Worm (Caenorhabditis elegans) whole organism, L2 larva: ENCODE results near the gene Y62H9A.8.

ENCODE experiments used
- R02D3.7 ChIP-seq: fragments of 150-350 bp; optimal IDR thresholded peaks from 2 replicates; lab custom pipeline; 2014; ENCODE audit warnings: missing biosample characterization, missing genetic modification characterization
- alr-1 ChIP-seq: fragments of 150-350 bp; optimal IDR thresholded peaks from 2 replicates; lab custom pipeline; 2014; ENCODE audit warnings: missing biosample characterization, missing genetic modification characterization
- ama-1 ChIP-seq: fragments of 150-350 bp; optimal IDR thresholded peaks from 2 replicates; lab custom pipeline; 2018; ENCODE audit warnings: inconsistent platforms
- ceh-16 ChIP-seq: fragments of 150-350 bp; optimal IDR thresholded peaks from 2 replicates; lab custom pipeline; 2014; ENCODE audit warnings: missing biosample characterization, missing genetic modification characterization
- dmd-4 ChIP-seq: sonication (generic microtip); optimal IDR thresholded peaks from 2 replicates; lab custom pipeline; 2017; ENCODE audit warnings: missing biosample characterization, missing genetic modification characterization
- lsy-2 ChIP-seq, 2 experiments: fragments of 150-350 bp in 1 of 2; sonication (generic microtip) in 1 of 2; optimal IDR thresholded peaks; 2 replicates each; lab custom pipeline; 2014 to 2017; ENCODE audit warnings: missing biosample characterization in 2 of 2, missing genetic modification characterization in 2 of 2
- nhr-237 ChIP-seq: fragments of 150-350 bp; optimal IDR thresholded peaks from 2 replicates; lab custom pipeline; 2014; ENCODE audit warnings: missing biosample characterization, missing genetic modification characterization
- nhr-6 ChIP-seq: fragments of 150-350 bp; optimal IDR thresholded peaks from 2 replicates; lab custom pipeline; 2014; ENCODE audit warnings: missing biosample characterization, missing genetic modification characterization
- nhr-77 ChIP-seq: fragments of 150-350 bp; optimal IDR thresholded peaks from 2 replicates; lab custom pipeline; 2014; ENCODE audit warnings: missing biosample characterization, missing genetic modification characterization
- peb-1 ChIP-seq: fragments of 150-350 bp; optimal IDR thresholded peaks from 2 replicates; lab custom pipeline; 2014; ENCODE audit warnings: missing biosample characterization, missing genetic modification characterization
- sma-9 ChIP-seq, 2 experiments: fragments of 150-350 bp in 1 of 2; sonication (generic microtip) in 1 of 2; optimal IDR thresholded peaks; 2 replicates each; lab custom pipeline; 2014 to 2016; ENCODE audit warnings: missing genetic modification characterization in 2 of 2, mild to moderate bottlenecking in 1 of 2, missing biosample characterization in 1 of 2, missing compliant biosample characterization in 1 of 2, missing genetic modification reagents in 1 of 2, moderate library complexity in 1 of 2
- unc-62 ChIP-seq: fragments of 150-350 bp; optimal IDR thresholded peaks from 2 replicates; lab custom pipeline; 2014; ENCODE audit warnings: missing biosample characterization, missing genetic modification reagents, missing genetic modification characterization

- TF ChIP-seq R02D3.7 (tag; lab: Kevin White, UChicago) = no peak
- no peak for TF ChIP-seq sma-9 (GFP tag; optimal IDR thresholded peaks at IDR 0.05; lab: Kevin White, UChicago)
- no peak for TF ChIP-seq sma-9 (tag; optimal IDR thresholded peaks at IDR 0.05; lab: Kevin White, UChicago)
- TF ChIP-seq peb-1 = no peak
- no peak for TF ChIP-seq unc-62 (GFP tag; lab: Kevin White, UChicago)
- TF ChIP-seq nhr-77 (tag; lab: Kevin White, UChicago) = no peak
- no peak for TF ChIP-seq ceh-16 (tag; lab: Kevin White, UChicago)
- no peak for TF ChIP-seq alr-1 (tag; lab: Kevin White, UChicago)
- no peak for TF ChIP-seq ama-1 (lab: Kevin White, UChicago)
- no peak for TF ChIP-seq dmd-4
- no peak for TF ChIP-seq nhr-237 (tag; lab: Kevin White, UChicago)
- no peak for TF ChIP-seq nhr-6
- TF ChIP-seq lsy-2 (tag; optimal IDR thresholded peaks at IDR 0.05; lab: Kevin White, UChicago) = no peak
Observed at ce11 chrX:11917994-11918393, 25.8 kb upstream of the Y62H9A.8 start, which contains the start of gene Y62H9A.16.
